Worm (Caenorhabditis elegans): ENCODE measurements around the gene bath-31.

DNA sequence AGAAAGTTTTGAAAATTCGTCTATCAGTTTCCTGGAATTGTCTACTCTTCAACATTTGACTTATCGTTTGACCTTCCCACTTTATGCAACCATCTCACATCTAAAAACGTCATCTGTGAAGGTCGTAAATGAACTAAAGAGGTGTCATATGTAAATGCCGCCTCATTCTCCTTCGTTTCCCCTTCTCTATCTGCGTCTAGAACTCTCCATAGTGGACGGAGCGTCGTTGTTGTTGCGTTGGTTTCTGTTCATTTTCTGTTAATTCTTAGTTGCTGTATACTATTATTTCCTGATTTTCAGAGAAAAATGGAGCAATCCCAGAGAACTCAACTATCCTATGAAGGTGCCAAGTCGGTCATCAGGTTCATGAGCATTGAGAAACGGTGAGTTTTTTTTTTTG lies 14.8 kb upstream of the bath-31 start, which contains the start of gene fbxc-52:
- TF ChIP-seq F49E8.2 (tag; optimal IDR thresholded peaks at IDR 0.05; ENCODE audit: borderline replicate concordance) (no peak), snpc-1.2 (GFP tag; IDR thresholded peaks at IDR 0.05) (no peak)
